Fruit fly (Drosophila melanogaster) whole organism, prepupa: ENCODE measurements around the gene Reph.

ENCODE experiments used
- Blimp-1 ChIP-seq: fragments of 200-800 bp; sonication (Bioruptor generic); optimal IDR thresholded peaks from 3 replicates; lab custom pipeline; 2017; ENCODE audit warnings: missing biosample characterization, missing genetic modification characterization, mild to moderate bottlenecking, moderate library complexity, missing genetic modification reagents
- CG10669 ChIP-seq: fragments of 200-800 bp; sonication (Bioruptor generic); optimal IDR thresholded peaks from 3 replicates; lab custom pipeline; 2018; ENCODE audit warnings: missing biosample characterization, mild to moderate bottlenecking, missing genetic modification characterization, moderate library complexity
- CG11294 ChIP-seq: fragments of 200-800 bp; sonication (Bioruptor generic); IDR thresholded peaks from 2 replicates; pipeline ENCODE4 v1.3.6; 2022; ENCODE audit warnings: missing biosample characterization, missing genetic modification characterization
- CG11762 ChIP-seq: fragments of 200-800 bp; sonication (Bioruptor generic); optimal IDR thresholded peaks from 3 replicates; lab custom pipeline; 2016; ENCODE audit warnings: missing biosample characterization, missing genetic modification characterization; ENCODE audit not compliant: insufficient read depth
- CG15336 ChIP-seq: fragments of 200-800 bp; sonication (Bioruptor generic); IDR thresholded peaks from 2 replicates; pipeline ENCODE4 v1.3.6; 2022; ENCODE audit warnings: missing biosample characterization, missing genetic modification characterization
- CG1621 ChIP-seq: fragments of 200-800 bp; sonication (Bioruptor generic); optimal IDR thresholded peaks from 3 replicates; lab custom pipeline; 2018; ENCODE audit warnings: missing biosample characterization, mild to moderate bottlenecking, missing genetic modification characterization
- CG3032 ChIP-seq: fragments of 200-800 bp; optimal IDR thresholded peaks from 2 replicates; lab custom pipeline; 2019; ENCODE audit warnings: missing biosample characterization, mild to moderate bottlenecking, missing genetic modification characterization, moderate library complexity
- CG31627 ChIP-seq: fragments of 200-800 bp; sonication (Bioruptor generic); optimal IDR thresholded peaks from 3 replicates; lab custom pipeline; 2016; ENCODE audit warnings: missing biosample characterization, missing genetic modification characterization
- CG32006 ChIP-seq: fragments of 200-800 bp; sonication (Bioruptor generic); optimal IDR thresholded peaks from 3 replicates; lab custom pipeline; 2017; ENCODE audit warnings: missing biosample characterization, mild to moderate bottlenecking, missing genetic modification characterization
- CG34406 ChIP-seq: fragments of 200-800 bp; sonication (Bioruptor generic); optimal IDR thresholded peaks from 3 replicates; lab custom pipeline; 2016; ENCODE audit warnings: missing biosample characterization, missing genetic modification characterization
- CG3919 ChIP-seq: fragments of 200-800 bp; sonication (Bioruptor generic); optimal IDR thresholded peaks from 3 replicates; lab custom pipeline; 2016; ENCODE audit warnings: missing biosample characterization, missing genetic modification characterization
- CG4318 ChIP-seq: fragments of 200-800 bp; sonication (Bioruptor generic); optimal IDR thresholded peaks from 3 replicates; lab custom pipeline; 2017; ENCODE audit warnings: missing biosample characterization, mild to moderate bottlenecking, missing genetic modification characterization
- CG6163 ChIP-seq: fragments of 200-800 bp; sonication (Bioruptor generic); IDR thresholded peaks from 3 replicates; pipeline ENCODE4 v1.3.6; 2022; ENCODE audit warnings: missing biosample characterization, missing genetic modification characterization
- CG6792 ChIP-seq: fragments of 200-800 bp; sonication (Bioruptor generic); optimal IDR thresholded peaks from 3 replicates; lab custom pipeline; 2016; ENCODE audit warnings: missing biosample characterization, missing genetic modification characterization
- CG6808 ChIP-seq: fragments of 200-800 bp; sonication (Bioruptor generic); optimal IDR thresholded peaks from 3 replicates; lab custom pipeline; 2017; ENCODE audit warnings: missing biosample characterization, missing genetic modification characterization, mild to moderate bottlenecking, moderate library complexity, missing genetic modification reagents
- CG6854 ChIP-seq: fragments of 200-800 bp; sonication (Bioruptor generic); optimal IDR thresholded peaks from 2 replicates; lab custom pipeline; 2017; ENCODE audit warnings: missing biosample characterization, mild to moderate bottlenecking, missing genetic modification characterization
- CG7368 ChIP-seq: fragments of 200-800 bp; sonication (Bioruptor generic); optimal IDR thresholded peaks from 3 replicates; lab custom pipeline; 2016; ENCODE audit warnings: missing biosample characterization, missing genetic modification characterization
- CG8119 ChIP-seq: fragments of 200-800 bp; sonication (Bioruptor generic); IDR thresholded peaks from 3 replicates; pipeline ENCODE4 v1.3.6; 2022; ENCODE audit warnings: missing biosample characterization, missing genetic modification characterization
- CG8632 ChIP-seq: fragments of 200-800 bp; sonication (Bioruptor generic); optimal IDR thresholded peaks from 3 replicates; lab custom pipeline; 2016; ENCODE audit warnings: missing biosample characterization, missing genetic modification characterization
- Eip75B ChIP-seq: fragments of 200-800 bp; sonication (Bioruptor generic); optimal IDR thresholded peaks from 3 replicates; lab custom pipeline; 2016; ENCODE audit warnings: missing biosample characterization, missing genetic modification characterization
- Eip78C ChIP-seq: fragments of 200-800 bp; sonication (Bioruptor generic); peaks from one replicate; lab custom pipeline; 2016; ENCODE audit warnings: missing biosample characterization, missing genetic modification characterization
- Ets21C ChIP-seq: fragments of 200-800 bp; sonication (Bioruptor generic); optimal IDR thresholded peaks from 3 replicates; lab custom pipeline; 2016; ENCODE audit warnings: missing biosample characterization, missing genetic modification characterization
- Ets96B ChIP-seq: fragments of 200-800 bp; optimal IDR thresholded peaks from 2 replicates; lab custom pipeline; 2019; ENCODE audit warnings: missing biosample characterization, mild to moderate bottlenecking, missing genetic modification characterization, moderate library complexity
- Hr38 ChIP-seq: sonication (Bioruptor generic); optimal IDR thresholded peaks from 2 replicates; lab custom pipeline; 2016; ENCODE audit warnings: missing biosample characterization, missing genetic modification characterization
- Hr39 ChIP-seq: fragments of 200-800 bp; sonication (Bioruptor generic); optimal IDR thresholded peaks from 2 replicates; lab custom pipeline; 2016; ENCODE audit warnings: missing biosample characterization, missing genetic modification characterization
- Hr4 ChIP-seq: fragments of 200-800 bp; sonication (Bioruptor generic); optimal IDR thresholded peaks from 3 replicates; lab custom pipeline; 2016; ENCODE audit warnings: missing biosample characterization, missing genetic modification characterization
- Met ChIP-seq: fragments of 200-800 bp; sonication (Bioruptor generic); optimal IDR thresholded peaks from 3 replicates; lab custom pipeline; 2016; ENCODE audit warnings: missing biosample characterization, missing genetic modification characterization
- OdsH ChIP-seq: fragments of 200-800 bp; sonication (Bioruptor generic); optimal IDR thresholded peaks from 3 replicates; lab custom pipeline; 2016; ENCODE audit warnings: missing biosample characterization, missing genetic modification characterization
- Smox ChIP-seq: fragments of 200-800 bp; sonication (Bioruptor generic); optimal IDR thresholded peaks from 3 replicates; lab custom pipeline; 2016; ENCODE audit warnings: missing biosample characterization, missing genetic modification characterization
- Sox102F ChIP-seq: fragments of 200-800 bp; sonication (Bioruptor generic); optimal IDR thresholded peaks from 2 replicates; lab custom pipeline; 2016; ENCODE audit warnings: missing biosample characterization, mild to moderate bottlenecking, missing genetic modification characterization
- Sox14 ChIP-seq: fragments of 200-800 bp; sonication (Bioruptor generic); optimal IDR thresholded peaks from 3 replicates; lab custom pipeline; 2016; ENCODE audit warnings: missing biosample characterization, missing genetic modification characterization
- Sox15 ChIP-seq: fragments of 200-800 bp; sonication (Bioruptor generic); optimal IDR thresholded peaks from 3 replicates; lab custom pipeline; 2016; ENCODE audit warnings: missing biosample characterization, missing genetic modification characterization
- achi ChIP-seq: fragments of 200-800 bp; sonication (Bioruptor generic); optimal IDR thresholded peaks from 3 replicates; lab custom pipeline; 2016; ENCODE audit warnings: missing biosample characterization, missing genetic modification characterization
- cyc ChIP-seq: fragments of 200-800 bp; sonication (Bioruptor generic); optimal IDR thresholded peaks from 3 replicates; lab custom pipeline; 2016; ENCODE audit warnings: missing biosample characterization, missing genetic modification characterization
- dac ChIP-seq: fragments of 200-800 bp; sonication (Bioruptor generic); optimal IDR thresholded peaks from 2 replicates; lab custom pipeline; 2017; ENCODE audit warnings: missing biosample characterization, mild to moderate bottlenecking, missing genetic modification characterization
- dsx ChIP-seq: fragments of 200-800 bp; optimal IDR thresholded peaks from 3 replicates; lab custom pipeline; 2019; ENCODE audit warnings: missing biosample characterization, mild to moderate bottlenecking, missing genetic modification characterization, moderate library complexity; ENCODE audit not compliant: poor library complexity, severe bottlenecking
- eg ChIP-seq: fragments of 200-800 bp; sonication (Bioruptor generic); IDR thresholded peaks from 3 replicates; pipeline ENCODE4 v1.3.6; 2022; ENCODE audit warnings: missing biosample characterization, missing genetic modification characterization
- esn ChIP-seq: fragments of 200-800 bp; sonication (Bioruptor generic); optimal IDR thresholded peaks from 2 replicates; lab custom pipeline; 2016; ENCODE audit warnings: missing biosample characterization, mild to moderate bottlenecking, missing genetic modification characterization, moderate library complexity
- fd59A ChIP-seq: fragments of 200-800 bp; sonication (Bioruptor generic); optimal IDR thresholded peaks from 2 replicates; lab custom pipeline; 2017; ENCODE audit warnings: missing biosample characterization, mild to moderate bottlenecking, missing genetic modification characterization, missing genetic modification reagents
- fd85E ChIP-seq: fragments of 200-800 bp; sonication (Bioruptor generic); optimal IDR thresholded peaks from 3 replicates; lab custom pipeline; 2016; ENCODE audit warnings: missing biosample characterization, missing genetic modification characterization
- fkh ChIP-seq: fragments of 200-800 bp; sonication (Bioruptor generic); optimal IDR thresholded peaks from 3 replicates; lab custom pipeline; 2017; ENCODE audit warnings: missing biosample characterization, mild to moderate bottlenecking, missing genetic modification characterization, moderate library complexity
- lz ChIP-seq: fragments of 200-800 bp; sonication (Bioruptor generic); optimal IDR thresholded peaks from 3 replicates; lab custom pipeline; 2016; ENCODE audit warnings: missing biosample characterization, missing genetic modification characterization
- net ChIP-seq: fragments of 200-800 bp; sonication (Bioruptor generic); optimal IDR thresholded peaks from 3 replicates; lab custom pipeline; 2016; ENCODE audit warnings: missing biosample characterization, missing genetic modification characterization
- salr ChIP-seq, 2 experiments: fragments of 200-800 bp; sonication (Bioruptor generic); optimal IDR thresholded peaks; 3 replicates each; lab custom pipeline; 2016 to 2018; ENCODE audit warnings: missing biosample characterization in 2 of 2, missing genetic modification characterization in 2 of 2, mild to moderate bottlenecking in 1 of 2
- spab ChIP-seq: fragments of 200-800 bp; sonication (Bioruptor generic); optimal IDR thresholded peaks from 2 replicates; lab custom pipeline; 2017; ENCODE audit warnings: missing biosample characterization, mild to moderate bottlenecking, missing genetic modification characterization, missing genetic modification reagents
- ss ChIP-seq, 2 experiments: fragments of 200-800 bp; sonication (Bioruptor generic); optimal IDR thresholded peaks; 2 replicates in 1 of 2; 3 replicates in 1 of 2; lab custom pipeline; 2017 to 2018; ENCODE audit warnings: mild to moderate bottlenecking in 2 of 2, missing biosample characterization in 2 of 2, missing genetic modification characterization in 2 of 2, moderate library complexity in 1 of 2
- svp ChIP-seq: fragments of 200-800 bp; sonication (Bioruptor generic); peaks from one replicate; lab custom pipeline; 2016; ENCODE audit warnings: missing biosample characterization, missing genetic modification characterization
- topi ChIP-seq: fragments of 200-800 bp; sonication (Bioruptor generic); optimal IDR thresholded peaks from 3 replicates; lab custom pipeline; 2016; ENCODE audit warnings: missing biosample characterization, missing genetic modification characterization
- vri ChIP-seq: fragments of 200-800 bp; sonication (Bioruptor generic); optimal IDR thresholded peaks from 3 replicates; lab custom pipeline; 2016; ENCODE audit warnings: missing biosample characterization, mild to moderate bottlenecking, missing genetic modification characterization

Gene Reph

dm6 chr2L:3856372-3856771 is 53.0 kb downstream of the Reph start (continued):
- TF ChIP-seq salr (GFP tag; optimal IDR thresholded peaks at IDR 0.05; lab: Kevin White, UChicago) (no peak), OdsH (GFP tag; lab: Kevin White, UChicago) (peak; percentile 34), Ets21C (no peak), dsx (GFP tag; lab: Kevin White, UChicago) (peak; percentile 36), CG11294 (GFP tag; lab: Robert Waterston, UW) (no peak), CG15336 (GFP tag; lab: Robert Waterston, UW) (no peak), CG3032 (tag; lab: Kevin White, UChicago) (peak; percentile 37)

DNA sequence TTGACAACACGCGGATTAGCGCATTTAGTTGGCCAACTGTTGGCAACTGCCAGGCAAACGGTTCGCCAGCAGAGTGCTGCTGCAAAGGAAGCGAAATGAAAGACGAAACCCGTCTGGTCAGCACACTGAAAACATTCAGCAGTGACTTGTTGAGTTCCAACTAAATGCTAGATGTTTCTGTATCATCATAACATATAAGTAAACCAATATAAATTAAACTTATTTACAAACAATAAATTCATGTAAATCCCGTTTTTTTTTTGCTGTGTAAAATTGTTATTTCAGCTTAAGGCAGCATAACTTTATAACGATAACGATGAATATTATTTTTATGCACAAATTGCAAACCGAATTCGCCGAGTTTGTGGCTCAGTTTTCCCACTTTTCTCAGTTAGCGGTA is 54.8 kb downstream of the Reph start:
- TF ChIP-seq svp (GFP tag; lab: Kevin White, UChicago), result peak; percentile 76
- peak; percentile 38 for TF ChIP-seq CG34406 (GFP tag; lab: Kevin White, UChicago)
- no peak for TF ChIP-seq CG1621 (tag; lab: Kevin White, UChicago)
- peak; percentile 14 for TF ChIP-seq fd59A (GFP tag; lab: Kevin White, UChicago)
- peak; percentile 7 for TF ChIP-seq CG8632
- no peak for TF ChIP-seq CG11762 (GFP tag; lab: Kevin White, UChicago)
- TF ChIP-seq Hr4, result peak; percentile 62
- TF ChIP-seq topi (GFP tag; lab: Kevin White, UChicago), result peak; percentile 38
- peak; percentile 39 for TF ChIP-seq CG10669 (GFP tag; lab: Kevin White, UChicago)
- no peak for TF ChIP-seq CG7368 (GFP tag; lab: Kevin White, UChicago)
- TF ChIP-seq CG6854 (GFP tag; lab: Kevin White, UChicago), result no peak
- TF ChIP-seq ss (GFP tag; optimal IDR thresholded peaks at IDR 0.05; lab: Kevin White, UChicago), result no peak
- TF ChIP-seq salr (GFP tag; optimal IDR thresholded peaks at IDR 0.05; lab: Kevin White, UChicago), result peak in 1 of 2 experiments; percentile 50
- TF ChIP-seq Blimp-1 (GFP tag; lab: Kevin White, UChicago), result no peak
- TF ChIP-seq eg (GFP tag; lab: Robert Waterston, UW), result peak; percentile 71
- TF ChIP-seq CG8119 (GFP tag; lab: Robert Waterston, UW), result peak; percentile 78
- peak; percentile 48 for TF ChIP-seq CG3919
- TF ChIP-seq CG31627 (GFP tag; lab: Kevin White, UChicago), result peak; percentile 39
- TF ChIP-seq dac (GFP tag; lab: Kevin White, UChicago), result peak; percentile 26
- peak; percentile 28 for TF ChIP-seq CG6792 (GFP tag; lab: Kevin White, UChicago)
- peak; percentile 76 for TF ChIP-seq CG15336 (GFP tag; lab: Robert Waterston, UW)
- no peak for TF ChIP-seq fd85E (GFP tag; lab: Kevin White, UChicago)
- no peak for TF ChIP-seq spab (GFP tag; lab: Kevin White, UChicago)
- TF ChIP-seq CG6808 (GFP tag; lab: Kevin White, UChicago), result no peak
- peak; percentile 32 for TF ChIP-seq net (GFP tag; lab: Kevin White, UChicago)
- peak; percentile 28 for TF ChIP-seq cyc (GFP tag; lab: Kevin White, UChicago)
- TF ChIP-seq dsx (GFP tag; lab: Kevin White, UChicago), result no peak
- peak; percentile 59 for TF ChIP-seq OdsH (GFP tag; lab: Kevin White, UChicago)
- TF ChIP-seq esn (GFP tag; lab: Kevin White, UChicago), result peak; percentile 62
- TF ChIP-seq Smox, result peak; percentile 48
- TF ChIP-seq Met, result peak; percentile 62
- peak; percentile 23 for TF ChIP-seq vri (GFP tag; lab: Kevin White, UChicago)
- peak; percentile 71 for TF ChIP-seq CG6163 (GFP tag; lab: Robert Waterston, UW)
- TF ChIP-seq Sox102F (GFP tag; lab: Kevin White, UChicago), result peak; percentile 48
- TF ChIP-seq fkh (GFP tag; lab: Kevin White, UChicago), result no peak
- TF ChIP-seq Sox15, result no peak
- TF ChIP-seq Ets96B, result no peak
- TF ChIP-seq CG4318, result peak; percentile 37
- TF ChIP-seq Ets21C, result peak; percentile 15
- TF ChIP-seq achi (GFP tag; lab: Kevin White, UChicago), result peak; percentile 63
- TF ChIP-seq CG32006 (GFP tag; lab: Kevin White, UChicago), result peak; percentile 72
- peak; percentile 45 for TF ChIP-seq Eip75B
- peak; percentile 91 for TF ChIP-seq Eip78C (GFP tag; lab: Kevin White, UChicago)
- TF ChIP-seq lz (GFP tag; lab: Kevin White, UChicago), result peak; percentile 47
- peak; percentile 38 for TF ChIP-seq Sox14 (GFP tag; lab: Kevin White, UChicago)
- TF ChIP-seq Hr38 (GFP tag; lab: Kevin White, UChicago), result no peak
- TF ChIP-seq CG11294 (GFP tag; lab: Robert Waterston, UW), result no peak
- TF ChIP-seq Hr39 (GFP tag; lab: Kevin White, UChicago), result peak; percentile 45
